Worm (Caenorhabditis elegans) whole organism, early embryonic: ENCODE results near the gene F08G12.11.

Source experiments
- B0310.2 ChIP-seq: sonication (generic microtip); optimal IDR thresholded peaks from 2 replicates; lab custom pipeline; 2016; ENCODE audit warnings: mild to moderate bottlenecking, missing genetic modification characterization, missing compliant biosample characterization
- F13C5.2 ChIP-seq: sonication (generic microtip); optimal IDR thresholded peaks from 2 replicates; lab custom pipeline; 2017; ENCODE audit warnings: mild to moderate bottlenecking, missing genetic modification characterization, inconsistent platforms, missing compliant biosample characterization
- ama-1 ChIP-seq: fragments of 150-350 bp; optimal IDR thresholded peaks from 2 replicates; lab custom pipeline; 2014
- ets-7 ChIP-seq: sonication (generic microtip); optimal IDR thresholded peaks from 2 replicates; lab custom pipeline; 2016; ENCODE audit warnings: missing genotype, missing genetic modification characterization, missing compliant biosample characterization
- scrt-1 ChIP-seq: fragments of 200-800 bp; sonication (Bioruptor generic); IDR thresholded peaks from 2 replicates; pipeline ENCODE4 v1.3.6; 2022; ENCODE audit warnings: missing genetic modification characterization, missing compliant biosample characterization
- sea-1 ChIP-seq: fragments of 200-800 bp; sonication (Bioruptor generic); conservative IDR thresholded peaks from 2 replicates; pipeline ENCODE4 v1.3.6; 2022; ENCODE audit warnings: missing genetic modification characterization, missing compliant biosample characterization
- tbx-37 ChIP-seq: fragments of 200-800 bp; sonication (Bioruptor generic); conservative IDR thresholded peaks from 2 replicates; pipeline ENCODE4 v1.3.6; 2022; ENCODE audit warnings: missing genetic modification reagents, missing genetic modification characterization, missing compliant biosample characterization
- tra-4 ChIP-seq: sonication (generic microtip); optimal IDR thresholded peaks from 2 replicates; lab custom pipeline; 2017; ENCODE audit warnings: missing genetic modification characterization, missing compliant biosample characterization

DNA sequence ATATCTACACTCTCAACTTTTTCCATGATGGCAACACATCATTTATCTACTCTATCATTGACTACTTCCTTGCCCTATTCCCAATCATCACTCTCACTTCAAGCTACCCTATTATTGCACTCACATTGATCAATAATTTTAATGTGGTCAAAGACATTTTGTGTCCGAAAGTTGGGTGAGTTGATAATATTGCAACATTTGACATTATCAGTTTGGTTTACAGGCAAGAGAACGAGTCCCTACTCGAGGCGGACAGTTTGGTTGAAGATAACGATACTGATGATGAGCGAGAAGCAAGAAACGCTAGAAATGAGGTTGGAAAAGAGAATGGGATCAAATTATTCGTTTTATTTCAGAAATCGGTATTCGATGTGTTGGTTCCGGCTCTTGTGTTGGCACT, 50.7 kb downstream of the F08G12.11 start:
- TF ChIP-seq ama-1 (lab: Kevin White, UChicago) (no peak), scrt-1 (GFP tag; lab: Robert Waterston, UW) (no peak), tra-4 (tag; lab: Kevin White, UChicago) (no peak), B0310.2 (tag; lab: Kevin White, UChicago) (no peak), sea-1 (GFP tag; lab: Robert Waterston, UW) (no peak), ets-7 (tag; lab: Kevin White, UChicago) (no peak), tbx-37 (no peak), F13C5.2 (no peak)
